Fruit fly (Drosophila melanogaster): Measurements from ENCODE around the gene Sgs3.

Sgs3 gene

dm6 chr3L:11511921-11512320, at the start of gene Sgs3:
Sgs3 (plus strand) TSS chr3L:11512221.
- TF ChIP-seq Mnt (GFP tag; optimal IDR thresholded peaks at IDR 0.05) (no peak), CG11617 (GFP tag; optimal IDR thresholded peaks at IDR 0.05) (no peak), CG33017 (tag; optimal IDR thresholded peaks at IDR 0.05) (no peak), CG12768 (GFP tag; optimal IDR thresholded peaks at IDR 0.05) (no peak), Clk (GFP tag; optimal IDR thresholded peaks at IDR 0.05) (no peak), CG14711 (tag; optimal IDR thresholded peaks at IDR 0.05) (no peak), CG5204 (GFP tag; optimal IDR thresholded peaks at IDR 0.05) (no peak), CG1620 (GFP tag; optimal IDR thresholded peaks at IDR 0.05) (no peak), toe (GFP tag; optimal IDR thresholded peaks at IDR 0.05) (no peak), cic (GFP tag; optimal IDR thresholded peaks at IDR 0.05) (no peak), bab1 (GFP tag; optimal IDR thresholded peaks at IDR 0.05) (no peak), pad (GFP tag; optimal IDR thresholded peaks at IDR 0.05) (no peak), cnc (optimal IDR thresholded peaks at IDR 0.05) (no peak), Hr96 (GFP tag; optimal IDR thresholded peaks at IDR 0.05) (no peak), tj (GFP tag; optimal IDR thresholded peaks at IDR 0.05) (no peak)

- TF ChIP-seq pad (GFP tag; optimal IDR thresholded peaks at IDR 0.05) (no peak), tj (GFP tag; optimal IDR thresholded peaks at IDR 0.05) (no peak)
Measured at dm6 chr3L:11465371-11465914, 46.6 kb upstream of the Sgs3 start, which contains the start of gene Fum3. Fum3 (minus strand) TSS chr3L:11465864.

- TF ChIP-seq kay (GFP tag; ENCODE audit: borderline replicate concordance) (no peak), toe (GFP tag; optimal IDR thresholded peaks at IDR 0.05) (no peak), CG11617 (GFP tag; optimal IDR thresholded peaks at IDR 0.05) (no peak), CG33017 (tag; optimal IDR thresholded peaks at IDR 0.05) (no peak), tj (GFP tag; optimal IDR thresholded peaks at IDR 0.05) (no peak), Mnt (GFP tag; optimal IDR thresholded peaks at IDR 0.05) (no peak), CG5204 (GFP tag; optimal IDR thresholded peaks at IDR 0.05) (no peak), cnc (optimal IDR thresholded peaks at IDR 0.05) (no peak), CG7101 (tag; optimal IDR thresholded peaks at IDR 0.05) (no peak), Hr96 (GFP tag; optimal IDR thresholded peaks at IDR 0.05) (no peak)
Measured at dm6 chr3L:11466985-11467384, 45.0 kb upstream of the Sgs3 start.

- TF ChIP-seq CG5204 (GFP tag; optimal IDR thresholded peaks at IDR 0.05) = no peak
- TF ChIP-seq Crg-1 (GFP tag; optimal IDR thresholded peaks at IDR 0.05) = no peak
- no peak for TF ChIP-seq bab1 (GFP tag; optimal IDR thresholded peaks at IDR 0.05)
- no peak for TF ChIP-seq CG11617 (GFP tag; optimal IDR thresholded peaks at IDR 0.05)
- no peak for TF ChIP-seq cnc (optimal IDR thresholded peaks at IDR 0.05)
- TF ChIP-seq CG1620 (GFP tag; optimal IDR thresholded peaks at IDR 0.05) = no peak
- TF ChIP-seq Mnt (GFP tag; optimal IDR thresholded peaks at IDR 0.05) = no peak
- TF ChIP-seq tj (GFP tag; optimal IDR thresholded peaks at IDR 0.05) = no peak
- no peak for TF ChIP-seq cic (GFP tag; optimal IDR thresholded peaks at IDR 0.05)
- TF ChIP-seq CG7045 (GFP tag; optimal IDR thresholded peaks at IDR 0.05) = no peak
- no peak for TF ChIP-seq kay (GFP tag; ENCODE audit: borderline replicate concordance)
Measured at dm6 chr3L:11472388-11472787, 39.6 kb upstream of the Sgs3 start.

- TF ChIP-seq Hr96 (GFP tag; optimal IDR thresholded peaks at IDR 0.05) = no peak
- no peak for TF ChIP-seq Crg-1 (GFP tag; optimal IDR thresholded peaks at IDR 0.05)
- TF ChIP-seq CG7045 (GFP tag; optimal IDR thresholded peaks at IDR 0.05) = no peak
- TF ChIP-seq Mnt (GFP tag; optimal IDR thresholded peaks at IDR 0.05) = no peak
- TF ChIP-seq cic (GFP tag; optimal IDR thresholded peaks at IDR 0.05) = no peak
- TF ChIP-seq kay (GFP tag; ENCODE audit: borderline replicate concordance) = no peak
- TF ChIP-seq toe (GFP tag; optimal IDR thresholded peaks at IDR 0.05) = no peak
- no peak for TF ChIP-seq pad (GFP tag; optimal IDR thresholded peaks at IDR 0.05)
- TF ChIP-seq Clk (GFP tag; optimal IDR thresholded peaks at IDR 0.05) = no peak
- TF ChIP-seq CG7101 (tag; optimal IDR thresholded peaks at IDR 0.05) = no peak
- no peak for TF ChIP-seq ovo (GFP tag; optimal IDR thresholded peaks at IDR 0.05)
- no peak for TF ChIP-seq CG33017 (tag; optimal IDR thresholded peaks at IDR 0.05)
- no peak for TF ChIP-seq CG11617 (GFP tag; optimal IDR thresholded peaks at IDR 0.05)
- no peak for TF ChIP-seq tj (GFP tag; optimal IDR thresholded peaks at IDR 0.05)
- no peak for TF ChIP-seq CG5204 (GFP tag; optimal IDR thresholded peaks at IDR 0.05)
- no peak for TF ChIP-seq cnc (optimal IDR thresholded peaks at IDR 0.05)
- no peak for TF ChIP-seq bab1 (GFP tag; optimal IDR thresholded peaks at IDR 0.05)
Measured at dm6 chr3L:11472991-11473390, 39.0 kb upstream of the Sgs3 start, which contains the start of gene Vha16-3. Vha16-3 (plus strand) TSS chr3L:11473291.

dm6 chr3L:11474658-11475057, 37.4 kb upstream of the Sgs3 start, which contains the start of gene Vha16-2:
Vha16-2 (plus strand) TSS chr3L:11474958.
- TF ChIP-seq Hr96 (GFP tag; optimal IDR thresholded peaks at IDR 0.05) (no peak), Mnt (GFP tag; optimal IDR thresholded peaks at IDR 0.05) (no peak), CG1620 (GFP tag; optimal IDR thresholded peaks at IDR 0.05) (no peak), cnc (optimal IDR thresholded peaks at IDR 0.05) (no peak), Crg-1 (GFP tag; optimal IDR thresholded peaks at IDR 0.05) (no peak), CG7045 (GFP tag; optimal IDR thresholded peaks at IDR 0.05) (no peak), pad (GFP tag; optimal IDR thresholded peaks at IDR 0.05) (no peak), Clk (GFP tag; optimal IDR thresholded peaks at IDR 0.05) (no peak), CG12768 (GFP tag; optimal IDR thresholded peaks at IDR 0.05) (no peak), bab1 (GFP tag; optimal IDR thresholded peaks at IDR 0.05) (no peak), kay (GFP tag; ENCODE audit: borderline replicate concordance) (no peak), cic (GFP tag; optimal IDR thresholded peaks at IDR 0.05) (no peak), CG5204 (GFP tag; optimal IDR thresholded peaks at IDR 0.05) (no peak), ovo (GFP tag; optimal IDR thresholded peaks at IDR 0.05) (no peak), CG14711 (tag; optimal IDR thresholded peaks at IDR 0.05) (no peak), CG33017 (tag; optimal IDR thresholded peaks at IDR 0.05) (no peak), CG11617 (GFP tag; optimal IDR thresholded peaks at IDR 0.05) (no peak), toe (GFP tag; optimal IDR thresholded peaks at IDR 0.05) (no peak), CG7101 (tag; optimal IDR thresholded peaks at IDR 0.05) (no peak)

Measured in whole organism, adult.